Worm (Caenorhabditis elegans) whole organism, L1 larva: ENCODE data around the gene egl-18.

ENCODE experiments used
- alr-1 ChIP-seq: fragments of 200-800 bp; sonication (Bioruptor generic); optimal IDR thresholded peaks from 2 replicates; lab custom pipeline; 2018; ENCODE audit warnings: borderline replicate concordance, mild to moderate bottlenecking, missing genetic modification characterization, missing compliant biosample characterization
- egl-27 ChIP-seq, 2 experiments: fragments of 150-350 bp in 1 of 2; sonication (generic microtip); optimal IDR thresholded peaks; 3 replicates each; lab custom pipeline; 2017 to 2018; ENCODE audit warnings: missing biosample characterization in 2 of 2, missing genetic modification characterization in 2 of 2, missing genetic modification reagents in 2 of 2
- ets-5 ChIP-seq: fragments of 200-800 bp; sonication (Bioruptor generic); IDR thresholded peaks from 2 replicates; pipeline ENCODE4 v1.3.6; 2022; ENCODE audit warnings: missing genetic modification characterization, missing compliant biosample characterization
- lsy-2 ChIP-seq, 2 experiments: fragments of 150-350 bp; optimal IDR thresholded peaks; 2 replicates each; lab custom pipeline; 2014; ENCODE audit warnings: missing biosample characterization in 2 of 2, missing genetic modification characterization in 2 of 2
- nhr-11 ChIP-seq: fragments of 150-350 bp; optimal IDR thresholded peaks from 2 replicates; lab custom pipeline; 2014; ENCODE audit warnings: missing biosample characterization, missing genetic modification characterization
- nhr-77 ChIP-seq: fragments of 150-350 bp; optimal IDR thresholded peaks from 2 replicates; lab custom pipeline; 2014; ENCODE audit warnings: missing biosample characterization, missing genetic modification characterization
- skn-1 ChIP-seq: fragments of 150-350 bp; optimal IDR thresholded peaks from 2 replicates; lab custom pipeline; 2014; ENCODE audit warnings: missing biosample characterization, missing genetic modification characterization
- ztf-11 ChIP-seq, 2 experiments: sonication (generic microtip); optimal IDR thresholded peaks; 2 replicates each; lab custom pipeline; 2016 to 2017; ENCODE audit warnings: missing genetic modification characterization in 2 of 2, missing biosample characterization in 1 of 2, missing compliant biosample characterization in 1 of 2

DNA sequence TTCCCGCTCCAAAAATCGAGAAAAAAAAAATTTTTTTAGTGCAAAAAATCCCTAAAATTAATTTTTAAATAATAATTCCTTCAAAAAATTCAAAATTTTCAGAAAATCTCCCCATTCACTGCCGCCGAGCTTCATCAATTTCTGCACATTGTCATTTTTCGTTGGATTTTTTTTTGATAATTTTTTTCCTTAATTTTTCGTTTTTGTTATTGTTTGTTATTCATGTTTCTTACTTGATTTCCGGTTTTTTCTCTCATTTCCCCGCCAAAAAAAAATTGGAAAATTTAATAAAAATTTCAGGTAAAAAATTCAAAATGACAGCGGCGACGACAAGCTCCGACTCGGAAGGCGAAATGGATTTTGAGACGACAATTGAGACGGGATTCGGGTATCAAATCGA lies 54.3 kb downstream of the egl-18 start, which contains the start of gene F52C12.6:
- TF ChIP-seq nhr-77 (tag; lab: Kevin White, UChicago) (no peak), nhr-11 (no peak), egl-27 (tag; optimal IDR thresholded peaks at IDR 0.05; lab: Kevin White, UChicago) (no peak), alr-1 (no peak), lsy-2 (tag; optimal IDR thresholded peaks at IDR 0.05; lab: Kevin White, UChicago) (no peak), skn-1 (tag; lab: Kevin White, UChicago) (no peak), ets-5 (GFP tag; lab: Robert Waterston, UW) (no peak), ztf-11 (tag; optimal IDR thresholded peaks at IDR 0.05; lab: Kevin White, UChicago) (no peak)
